Worm (Caenorhabditis elegans) whole organism, L1 larva: ENCODE measurements around the gene srx-93.
"Not testable (repeated sequence)": the region's sequence is repeated elsewhere in the genome, so short reads cannot be mapped to it uniquely, and the experiment has no call there.

Experiments used
- F16B12.6 ChIP-seq: fragments of 150-350 bp; optimal IDR thresholded peaks from 2 replicates; lab custom pipeline; 2014; ENCODE audit warnings: missing biosample characterization, missing genetic modification characterization
- Y116A8C.19 ChIP-seq: sonication (generic microtip); optimal IDR thresholded peaks from 2 replicates; lab custom pipeline; 2016; ENCODE audit warnings: missing compliant biosample characterization, missing genetic modification characterization, borderline replicate concordance
- alr-1 ChIP-seq: fragments of 200-800 bp; sonication (Bioruptor generic); optimal IDR thresholded peaks from 2 replicates; lab custom pipeline; 2018; ENCODE audit warnings: borderline replicate concordance, mild to moderate bottlenecking, missing genetic modification characterization, missing compliant biosample characterization
- ceh-63 ChIP-seq: fragments of 200-800 bp; sonication (Bioruptor generic); optimal IDR thresholded peaks from 2 replicates; lab custom pipeline; 2018; ENCODE audit warnings: mild to moderate bottlenecking, missing genetic modification characterization, missing compliant biosample characterization
- ceh-8 ChIP-seq: fragments of 200-800 bp; sonication (Bioruptor generic); optimal IDR thresholded peaks from 2 replicates; lab custom pipeline; 2018; ENCODE audit warnings: mild to moderate bottlenecking, missing genetic modification characterization, moderate library complexity, missing compliant biosample characterization
- ceh-88 ChIP-seq: fragments of 200-800 bp; sonication (Bioruptor generic); IDR thresholded peaks from 2 replicates; pipeline ENCODE4 v1.3.6; 2022; ENCODE audit warnings: missing genetic modification characterization, missing compliant biosample characterization
- ceh-90 ChIP-seq: sonication (generic microtip); optimal IDR thresholded peaks from 2 replicates; lab custom pipeline; 2016; ENCODE audit warnings: missing genetic modification characterization, missing compliant biosample characterization
- ces-1 ChIP-seq: fragments of 150-350 bp; optimal IDR thresholded peaks from 2 replicates; lab custom pipeline; 2014; ENCODE audit warnings: missing biosample characterization, missing genetic modification reagents, missing genetic modification characterization
- dsc-1 ChIP-seq: sonication (generic microtip); optimal IDR thresholded peaks from 2 replicates; lab custom pipeline; 2016; ENCODE audit warnings: mild to moderate bottlenecking, missing genetic modification characterization, missing compliant biosample characterization
- efl-3 ChIP-seq: fragments of 200-800 bp; sonication (Bioruptor generic); optimal IDR thresholded peaks from 2 replicates; lab custom pipeline; 2018; ENCODE audit warnings: mild to moderate bottlenecking, missing genetic modification characterization, missing compliant biosample characterization
- egl-13 ChIP-seq: sonication (generic microtip); optimal IDR thresholded peaks from 2 replicates; lab custom pipeline; 2016; ENCODE audit warnings: missing genotype, missing genetic modification reagents, missing genetic modification characterization, missing compliant biosample characterization
- egl-27 ChIP-seq, 2 experiments: fragments of 150-350 bp in 1 of 2; sonication (generic microtip); optimal IDR thresholded peaks; 3 replicates each; lab custom pipeline; 2017 to 2018; ENCODE audit warnings: missing biosample characterization in 2 of 2, missing genetic modification characterization in 2 of 2, missing genetic modification reagents in 2 of 2
- elt-3 ChIP-seq, 6 experiments: fragments of 150-350 bp in 1 of 6; sonication (generic microtip); optimal IDR thresholded peaks; 2 replicates each; lab custom pipeline; 2017 to 2018; ENCODE audit warnings: missing biosample characterization in 6 of 6, missing genetic modification characterization in 6 of 6, inconsistent platforms in 1 of 6
- ets-5 ChIP-seq: fragments of 200-800 bp; sonication (Bioruptor generic); IDR thresholded peaks from 2 replicates; pipeline ENCODE4 v1.3.6; 2022; ENCODE audit warnings: missing genetic modification characterization, missing compliant biosample characterization
- fkh-10 ChIP-seq: sonication (generic microtip); optimal IDR thresholded peaks from 2 replicates; lab custom pipeline; 2017; ENCODE audit warnings: missing biosample characterization, missing genetic modification reagents, missing genetic modification characterization
- fkh-4 ChIP-seq: sonication (generic microtip); optimal IDR thresholded peaks from 2 replicates; lab custom pipeline; 2016; ENCODE audit warnings: missing compliant biosample characterization, missing genetic modification characterization, borderline replicate concordance
- irx-1 ChIP-seq: sonication (generic microtip); optimal IDR thresholded peaks from 2 replicates; lab custom pipeline; 2016; ENCODE audit warnings: missing genetic modification characterization, missing compliant biosample characterization
- isw-1 ChIP-seq: fragments of 200-800 bp; sonication (Bioruptor generic); IDR thresholded peaks from 2 replicates; pipeline ENCODE4 v1.3.6; 2022; ENCODE audit warnings: missing genetic modification characterization, missing compliant biosample characterization
- jun-1 ChIP-seq: fragments of 150-350 bp; optimal IDR thresholded peaks from 2 replicates; lab custom pipeline; 2014; ENCODE audit warnings: missing biosample characterization, missing genetic modification reagents, missing genetic modification characterization
- lin-14 ChIP-seq: fragments of 200-800 bp; sonication (Bioruptor generic); optimal IDR thresholded peaks from 2 replicates; lab custom pipeline; 2018; ENCODE audit warnings: mild to moderate bottlenecking, missing genetic modification characterization, moderate library complexity, missing compliant biosample characterization
- lin-15B ChIP-seq: fragments of 150-350 bp; sonication (generic microtip); optimal IDR thresholded peaks from 3 replicates; lab custom pipeline; 2014; ENCODE audit warnings: missing biosample characterization, missing genetic modification characterization
- lin-35 ChIP-seq, 2 experiments: fragments of 150-350 bp; optimal IDR thresholded peaks; 2 replicates each; lab custom pipeline; 2014; ENCODE audit warnings: missing biosample characterization in 2 of 2, missing genetic modification characterization in 2 of 2, missing genetic modification reagents in 2 of 2
- lin-39 ChIP-seq: fragments of 150-350 bp; optimal IDR thresholded peaks from 2 replicates; lab custom pipeline; 2014; ENCODE audit warnings: missing biosample characterization, missing genetic modification reagents, missing genetic modification characterization
- lir-3 ChIP-seq: sonication (generic microtip); optimal IDR thresholded peaks from 2 replicates; lab custom pipeline; 2016; ENCODE audit warnings: mild to moderate bottlenecking, missing genetic modification characterization, moderate library complexity, missing compliant biosample characterization; ENCODE audit not compliant: poor library complexity
- mab-9 ChIP-seq: fragments of 200-800 bp; sonication (Bioruptor generic); IDR thresholded peaks from 2 replicates; pipeline ENCODE4 v1.3.6; 2022; ENCODE audit warnings: missing genetic modification reagents, missing genetic modification characterization, missing compliant biosample characterization
- mef-2 ChIP-seq: fragments of 150-350 bp; optimal IDR thresholded peaks from 2 replicates; lab custom pipeline; 2014; ENCODE audit warnings: missing biosample characterization, missing genetic modification characterization
- nhr-11 ChIP-seq: fragments of 150-350 bp; optimal IDR thresholded peaks from 2 replicates; lab custom pipeline; 2014; ENCODE audit warnings: missing biosample characterization, missing genetic modification characterization
- nhr-12 ChIP-seq: sonication (generic microtip); optimal IDR thresholded peaks from 2 replicates; lab custom pipeline; 2017; ENCODE audit warnings: missing biosample characterization, missing genetic modification characterization
- nhr-20 ChIP-seq: sonication (generic microtip); optimal IDR thresholded peaks from 2 replicates; lab custom pipeline; 2016; ENCODE audit warnings: mild to moderate bottlenecking, missing genetic modification characterization, missing compliant biosample characterization
- nhr-71 ChIP-seq: sonication (generic microtip); optimal IDR thresholded peaks from 2 replicates; lab custom pipeline; 2016; ENCODE audit warnings: mild to moderate bottlenecking, missing genetic modification characterization, moderate library complexity, missing compliant biosample characterization
- nhr-84 ChIP-seq: sonication (generic microtip); optimal IDR thresholded peaks from 2 replicates; lab custom pipeline; 2017; ENCODE audit warnings: missing biosample characterization, missing genetic modification characterization
- nhr-85 ChIP-seq: sonication (generic microtip); peaks from one replicate; lab custom pipeline; 2016; ENCODE audit warnings: missing genetic modification characterization, inconsistent platforms, missing compliant biosample characterization
- skn-1 ChIP-seq: fragments of 150-350 bp; optimal IDR thresholded peaks from 2 replicates; lab custom pipeline; 2014; ENCODE audit warnings: missing biosample characterization, missing genetic modification characterization
- snpc-4 ChIP-seq: fragments of 150-350 bp; optimal IDR thresholded peaks from 2 replicates; lab custom pipeline; 2014; ENCODE audit warnings: missing biosample characterization, missing genetic modification characterization
- sox-4 ChIP-seq: sonication (generic microtip); optimal IDR thresholded peaks from 2 replicates; lab custom pipeline; 2016; ENCODE audit warnings: missing genetic modification characterization, missing compliant biosample characterization
- tlp-1 ChIP-seq: fragments of 150-350 bp; optimal IDR thresholded peaks from 2 replicates; lab custom pipeline; 2014; ENCODE audit warnings: missing biosample characterization, missing genetic modification characterization
- unc-30 ChIP-seq: sonication (generic microtip); optimal IDR thresholded peaks from 2 replicates; lab custom pipeline; 2017; ENCODE audit warnings: missing biosample characterization, missing genetic modification characterization
- unc-62 ChIP-seq: fragments of 150-350 bp; optimal IDR thresholded peaks from 2 replicates; lab custom pipeline; 2014; ENCODE audit warnings: missing biosample characterization, missing genetic modification reagents, missing genetic modification characterization
- unc-98 ChIP-seq: fragments of 200-800 bp; sonication (Bioruptor generic); IDR thresholded peaks from 2 replicates; pipeline ENCODE4 v1.3.6; 2022; ENCODE audit warnings: missing genetic modification characterization, missing compliant biosample characterization
- zip-4 ChIP-seq: fragments of 200-800 bp; sonication (Bioruptor generic); optimal IDR thresholded peaks from 2 replicates; lab custom pipeline; 2018; ENCODE audit warnings: mild to moderate bottlenecking, missing genetic modification characterization, moderate library complexity, missing compliant biosample characterization
- ztf-11 ChIP-seq, 2 experiments: sonication (generic microtip); optimal IDR thresholded peaks; 2 replicates each; lab custom pipeline; 2016 to 2017; ENCODE audit warnings: missing genetic modification characterization in 2 of 2, missing biosample characterization in 1 of 2, missing compliant biosample characterization in 1 of 2
- ztf-4 ChIP-seq: fragments of 150-350 bp; optimal IDR thresholded peaks from 2 replicates; lab custom pipeline; 2014; ENCODE audit warnings: missing biosample characterization, missing genetic modification characterization

srx-93 gene

ce11 chrV:3605325-3605724 is 15.2 kb downstream of the srx-93 start, which contains the start of gene T22F3.8:
Gene T22F3.8, minus strand, starts transcription at chrV:3605425.
- TF ChIP-seq lin-15B = no peak
- TF ChIP-seq efl-3 (GFP tag; lab: Kevin White, UChicago) = no peak
- no peak for TF ChIP-seq ztf-11 (tag; optimal IDR thresholded peaks at IDR 0.05; lab: Kevin White, UChicago)
- no peak for TF ChIP-seq mab-9 (GFP tag; lab: Robert Waterston, UW)
- TF ChIP-seq ceh-63 (GFP tag; lab: Kevin White, UChicago) = no peak
- TF ChIP-seq mef-2 (tag; lab: Kevin White, UChicago) = no peak
- no peak for TF ChIP-seq sox-4 (tag; lab: Kevin White, UChicago)
- TF ChIP-seq alr-1 (tag; lab: Kevin White, UChicago) = no peak
- TF ChIP-seq lin-39 (tag; lab: Kevin White, UChicago) = no peak
- no peak for TF ChIP-seq nhr-71 (tag; lab: Kevin White, UChicago)
- no peak for TF ChIP-seq ces-1 (GFP tag; lab: Kevin White, UChicago)
- no peak for TF ChIP-seq nhr-12 (tag; lab: Kevin White, UChicago)
- no peak for TF ChIP-seq lin-35 (GFP tag; optimal IDR thresholded peaks at IDR 0.05; lab: Kevin White, UChicago)

- TF ChIP-seq ceh-63 (GFP tag; lab: Kevin White, UChicago) = no peak
- TF ChIP-seq isw-1 = no peak
- TF ChIP-seq nhr-84 = no peak
- no peak for TF ChIP-seq lin-15B
- TF ChIP-seq jun-1 = no peak
- TF ChIP-seq nhr-85 (tag; lab: Kevin White, UChicago) = no peak
- no peak for TF ChIP-seq fkh-10 (GFP tag; lab: Kevin White, UChicago)
- no peak for TF ChIP-seq unc-98 (GFP tag; lab: Robert Waterston, UW)
- TF ChIP-seq skn-1 (tag; lab: Kevin White, UChicago) = no peak
- TF ChIP-seq irx-1 (tag; lab: Kevin White, UChicago) = no peak
- TF ChIP-seq alr-1 (tag; lab: Kevin White, UChicago) = no peak
- TF ChIP-seq unc-30 (tag; lab: Kevin White, UChicago) = no peak
- TF ChIP-seq unc-62 (GFP tag; lab: Kevin White, UChicago) = no peak
- TF ChIP-seq ztf-4 (tag; lab: Kevin White, UChicago) = no peak
- TF ChIP-seq snpc-4 (tag; lab: Kevin White, UChicago) = no peak
- TF ChIP-seq Y116A8C.19 = no peak
- no peak for TF ChIP-seq dsc-1 (tag; lab: Kevin White, UChicago)
- TF ChIP-seq lir-3 = no peak
- no peak for TF ChIP-seq ets-5 (GFP tag; lab: Robert Waterston, UW)
Measured at ce11 chrV:3600570-3600969, 19.9 kb downstream of the srx-93 start, which contains the start of gene T22F3.7. Gene T22F3.7, minus strand, starts transcription at chrV:3600670.

- TF ChIP-seq nhr-84; nhr-12 (tag; lab: Kevin White, UChicago); F16B12.6 (tag; lab: Kevin White, UChicago): not testable (repeated sequence)
Measured at ce11 chrV:3597052-3597451, 23.5 kb downstream of the srx-93 start, which contains the start of gene srh-212. Gene srh-212, minus strand, starts transcription at chrV:3597152.

- no peak for TF ChIP-seq unc-30 (tag; lab: Kevin White, UChicago)
- TF ChIP-seq ceh-8 (GFP tag; lab: Kevin White, UChicago) = no peak
- TF ChIP-seq zip-4 = no peak
- TF ChIP-seq lin-15B = no peak
- no peak for TF ChIP-seq fkh-4 (tag; lab: Kevin White, UChicago)
- TF ChIP-seq snpc-4 (tag; lab: Kevin White, UChicago) = no peak
- no peak for TF ChIP-seq nhr-71 (tag; lab: Kevin White, UChicago)
- TF ChIP-seq nhr-20 (tag; lab: Kevin White, UChicago) = no peak
- TF ChIP-seq unc-98 (GFP tag; lab: Robert Waterston, UW) = no peak
- TF ChIP-seq lin-14 (GFP tag; lab: Kevin White, UChicago) = no peak
- TF ChIP-seq ceh-63 (GFP tag; lab: Kevin White, UChicago) = no peak
- no peak for TF ChIP-seq elt-3 (tag; optimal IDR thresholded peaks at IDR 0.05; lab: Kevin White, UChicago)
- TF ChIP-seq ceh-88 (GFP tag; lab: Robert Waterston, UW) = no peak
- TF ChIP-seq dsc-1 (tag; lab: Kevin White, UChicago) = no peak
- TF ChIP-seq nhr-11 (tag; lab: Kevin White, UChicago) = no peak
- TF ChIP-seq egl-27 (tag; optimal IDR thresholded peaks at IDR 0.05; lab: Kevin White, UChicago) = no peak
- no peak for TF ChIP-seq ceh-90 (tag; lab: Kevin White, UChicago)
- no peak for TF ChIP-seq egl-13 (tag; lab: Kevin White, UChicago)
- TF ChIP-seq tlp-1 (tag; lab: Kevin White, UChicago) = no peak
- no peak for TF ChIP-seq efl-3 (GFP tag; lab: Kevin White, UChicago)
Measured at ce11 chrV:3594936-3595335, 25.6 kb downstream of the srx-93 start, which contains the start of gene srh-213. Gene srh-213, minus strand, starts transcription at chrV:3595036.
